Fruit fly (Drosophila melanogaster) whole organism, adult: ENCODE data around the gene CG3597.

Experiments
- CG7045 ChIP-seq: fragments of 200-800 bp; sonication (Bioruptor generic); optimal IDR thresholded peaks from 2 replicates; lab custom pipeline; 2017; ENCODE audit warnings: missing biosample characterization, mild to moderate bottlenecking, missing genetic modification characterization
- cnc ChIP-seq, 2 experiments: fragments of >200 bp; optimal IDR thresholded peaks; 2 replicates each; lab custom pipeline; 2017
- pad ChIP-seq: fragments of 200-800 bp; sonication (Bioruptor generic); optimal IDR thresholded peaks from 3 replicates; lab custom pipeline; 2017; ENCODE audit warnings: missing biosample characterization, missing genetic modification characterization, mild to moderate bottlenecking, moderate library complexity, missing genetic modification reagents

DNA sequence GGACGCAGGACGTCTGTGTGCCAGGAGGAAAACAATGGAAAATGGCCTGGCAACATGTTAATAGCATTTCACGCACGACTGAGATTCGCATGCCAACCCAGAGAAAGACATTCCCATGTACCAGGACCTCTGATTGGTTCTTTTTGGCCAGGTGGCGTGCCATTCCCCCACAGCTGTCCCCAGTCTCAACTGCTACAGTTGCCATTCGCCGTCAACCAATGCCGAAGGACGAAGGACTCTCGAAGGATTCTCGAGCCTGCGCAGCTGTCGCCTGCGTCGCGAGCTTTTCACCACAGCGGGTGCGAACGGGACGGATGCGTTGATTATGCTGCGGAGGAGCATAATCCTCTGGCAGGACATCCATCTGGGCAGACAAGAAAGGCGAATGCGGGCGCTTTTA lies 28.6 kb upstream of the CG3597 start, which contains the start of gene VGlut:
- no peak for TF ChIP-seq pad (GFP tag; lab: Kevin White, UChicago)
- no peak for TF ChIP-seq CG7045 (GFP tag; lab: Kevin White, UChicago)
- no peak for TF ChIP-seq cnc (optimal IDR thresholded peaks at IDR 0.05; lab: Kevin White, UChicago)
